Fruit fly (Drosophila melanogaster) whole organism, wandering third instar larva: ENCODE measurements around the gene Tps1.

ENCODE experiments used
- CrebA ChIP-seq: fragments of 200-800 bp; sonication (Bioruptor generic); optimal IDR thresholded peaks from 2 replicates; lab custom pipeline; 2016; ENCODE audit warnings: missing biosample characterization, mild to moderate bottlenecking, missing genetic modification characterization, borderline replicate concordance
- Dfd ChIP-seq: fragments of >200 bp; optimal IDR thresholded peaks from 2 replicates; lab custom pipeline; 2017; ENCODE audit warnings: missing biosample characterization, missing genetic modification characterization
- Hnf4 ChIP-seq: fragments of 200-800 bp; sonication (Bioruptor generic); optimal IDR thresholded peaks from 2 replicates; lab custom pipeline; 2016; ENCODE audit warnings: missing biosample characterization, mild to moderate bottlenecking, missing genetic modification characterization
- Jra ChIP-seq: sonication (Bioruptor generic); optimal IDR thresholded peaks from 2 replicates; lab custom pipeline; 2016; ENCODE audit warnings: missing biosample characterization, missing genetic modification characterization
- Mio ChIP-seq: sonication (Bioruptor generic); optimal IDR thresholded peaks from 2 replicates; lab custom pipeline; 2016; ENCODE audit warnings: missing biosample characterization, missing genetic modification characterization
- Myc ChIP-seq: fragments of >200 bp; optimal IDR thresholded peaks from 2 replicates; lab custom pipeline; 2017
- OdsH ChIP-seq: fragments of 200-800 bp; sonication (Bioruptor generic); optimal IDR thresholded peaks from 2 replicates; lab custom pipeline; 2016; ENCODE audit warnings: missing biosample characterization, mild to moderate bottlenecking, missing genetic modification characterization
- br ChIP-seq: fragments of 200-800 bp; sonication (Bioruptor generic); optimal IDR thresholded peaks from 2 replicates; lab custom pipeline; 2016; ENCODE audit warnings: missing biosample characterization, missing genetic modification characterization
- h ChIP-seq: fragments of 200-800 bp; sonication (Bioruptor generic); optimal IDR thresholded peaks from 3 replicates; lab custom pipeline; 2016; ENCODE audit warnings: missing biosample characterization, mild to moderate bottlenecking, missing genetic modification characterization
- psq ChIP-seq: fragments of 200-800 bp; sonication (Bioruptor generic); optimal IDR thresholded peaks from 3 replicates; lab custom pipeline; 2017; ENCODE audit warnings: missing biosample characterization, mild to moderate bottlenecking, missing genetic modification characterization, moderate library complexity
- sage ChIP-seq: fragments of 200-800 bp; sonication (Bioruptor generic); optimal IDR thresholded peaks from 2 replicates; lab custom pipeline; 2016; ENCODE audit warnings: missing biosample characterization, mild to moderate bottlenecking, missing genetic modification characterization
- usp ChIP-seq: fragments of >200 bp; optimal IDR thresholded peaks from 2 replicates; lab custom pipeline; 2017; ENCODE audit warnings: missing biosample characterization, missing genetic modification characterization
- woc ChIP-seq: sonication (Bioruptor generic); optimal IDR thresholded peaks from 2 replicates; lab custom pipeline; 2016; ENCODE audit warnings: missing biosample characterization, mild to moderate bottlenecking, missing genetic modification characterization

DNA sequence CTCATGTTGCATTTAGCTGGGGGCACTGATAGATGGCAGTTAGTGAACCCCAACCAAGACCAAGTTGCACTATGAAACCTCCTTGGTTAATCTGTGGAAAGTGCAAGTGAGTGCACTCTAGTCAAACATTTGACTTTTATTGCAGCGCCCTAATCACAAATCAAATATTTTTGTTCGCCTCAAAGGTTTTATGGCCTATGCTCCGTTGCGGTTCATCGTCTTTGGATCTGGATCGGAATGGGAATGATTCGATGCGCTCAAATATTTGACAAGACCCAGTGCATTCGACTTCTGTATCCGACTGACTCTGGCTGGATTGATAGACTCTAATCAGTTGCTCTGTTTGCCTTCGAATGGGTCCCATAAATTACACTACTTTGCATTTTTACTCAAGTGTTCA is 23.2 kb upstream of the Tps1 start:
- no peak for TF ChIP-seq psq (GFP tag; lab: Kevin White, UChicago)
- TF ChIP-seq br (GFP tag; lab: Kevin White, UChicago), result no peak
- TF ChIP-seq Jra (GFP tag; lab: Kevin White, UChicago), result no peak
- TF ChIP-seq woc (GFP tag; lab: Kevin White, UChicago), result no peak
- no peak for TF ChIP-seq Hnf4 (GFP tag; lab: Kevin White, UChicago)
- no peak for TF ChIP-seq CrebA (GFP tag; lab: Kevin White, UChicago)
- no peak for TF ChIP-seq OdsH
- no peak for TF ChIP-seq h (GFP tag; lab: Kevin White, UChicago)
- TF ChIP-seq usp (GFP tag; lab: Kevin White, UChicago), result no peak
- no peak for TF ChIP-seq Dfd
- TF ChIP-seq Mio (GFP tag; lab: Kevin White, UChicago), result no peak
- TF ChIP-seq sage (GFP tag; lab: Kevin White, UChicago), result no peak
- no peak for TF ChIP-seq Myc (lab: Kevin White, UChicago)
